Fruit fly (Drosophila melanogaster): ENCODE data around the gene Ada.

Ada gene

dm6 chr3R:9031797-9032418 lies 33.1 kb upstream of the Ada start (continued):
- peak; percentile 97 for TF ChIP-seq Rel (GFP tag; optimal IDR thresholded peaks at IDR 0.05)
- TF ChIP-seq Rel (tag; optimal IDR thresholded peaks at IDR 0.05), result peak; percentile 74
- no peak for TF ChIP-seq CrebA (GFP tag; optimal IDR thresholded peaks at IDR 0.05; ENCODE audit: borderline replicate concordance)
- no peak for TF ChIP-seq jim (GFP tag; optimal IDR thresholded peaks at IDR 0.05)
- peak; percentile 49 for TF ChIP-seq Hr83 (GFP tag; optimal IDR thresholded peaks at IDR 0.05; ENCODE audit: poor library complexity, severe bottlenecking)
- TF ChIP-seq usp (GFP tag; optimal IDR thresholded peaks at IDR 0.05), result no peak
- no peak for TF ChIP-seq dl (GFP tag; optimal IDR thresholded peaks at IDR 0.05; ENCODE audit: insufficient read depth in 1 of 2, partially characterized antibody in 2 of 2)
- TF ChIP-seq woc (GFP tag; optimal IDR thresholded peaks at IDR 0.05), result peak; percentile 94
- TF ChIP-seq Sp1 (GFP tag; optimal IDR thresholded peaks at IDR 0.05), result peak; percentile 93
- peak; percentile 98 for TF ChIP-seq OdsH (GFP tag; optimal IDR thresholded peaks at IDR 0.05)
- TF ChIP-seq lola (GFP tag; optimal IDR thresholded peaks at IDR 0.05), result no peak
- peak; percentile 83 for TF ChIP-seq dsf (GFP tag; optimal IDR thresholded peaks at IDR 0.05; ENCODE audit: borderline replicate concordance)

- peak; percentile 93 for TF ChIP-seq woc (GFP tag; optimal IDR thresholded peaks at IDR 0.05)
- peak; percentile 35 for TF ChIP-seq Hnf4 (GFP tag; optimal IDR thresholded peaks at IDR 0.05)
- TF ChIP-seq Dif (GFP tag; optimal IDR thresholded peaks at IDR 0.05; ENCODE audit: partially characterized antibody), result peak; percentile 84
- peak in 1 of 2 experiments; percentile 84 for TF ChIP-seq foxo (GFP tag; optimal IDR thresholded peaks at IDR 0.05)
- TF ChIP-seq OdsH (GFP tag; optimal IDR thresholded peaks at IDR 0.05), result peak; percentile 82
- TF ChIP-seq br (GFP tag; optimal IDR thresholded peaks at IDR 0.05), result peak; percentile 75
- peak; percentile 79 for TF ChIP-seq sv (GFP tag; optimal IDR thresholded peaks at IDR 0.05)
- TF ChIP-seq Hr78 (GFP tag; optimal IDR thresholded peaks at IDR 0.05), result no peak
- peak; percentile 83 for TF ChIP-seq h (GFP tag; optimal IDR thresholded peaks at IDR 0.05)
- peak; percentile 74 for TF ChIP-seq ey (GFP tag; optimal IDR thresholded peaks at IDR 0.05)
- TF ChIP-seq Hr83 (GFP tag; optimal IDR thresholded peaks at IDR 0.05; ENCODE audit: poor library complexity, severe bottlenecking), result peak; percentile 8
- TF ChIP-seq dsf (GFP tag; optimal IDR thresholded peaks at IDR 0.05; ENCODE audit: borderline replicate concordance), result peak; percentile 10
- TF ChIP-seq Rel (GFP tag; optimal IDR thresholded peaks at IDR 0.05), result peak; percentile 41
- peak; percentile 55 for TF ChIP-seq Rel (tag; optimal IDR thresholded peaks at IDR 0.05)
- no peak for TF ChIP-seq GATAd (GFP tag; optimal IDR thresholded peaks at IDR 0.05)
- no peak for TF ChIP-seq N (GFP tag; optimal IDR thresholded peaks at IDR 0.05)
- peak; percentile 94 for TF ChIP-seq Myc (optimal IDR thresholded peaks at IDR 0.05)
- TF ChIP-seq fru (GFP tag; optimal IDR thresholded peaks at IDR 0.05), result peak; percentile 86
- TF ChIP-seq Abd-B (GFP tag; optimal IDR thresholded peaks at IDR 0.05), result no peak
- TF ChIP-seq psq (GFP tag; optimal IDR thresholded peaks at IDR 0.05), result peak; percentile 90
- TF ChIP-seq Sp1 (GFP tag; optimal IDR thresholded peaks at IDR 0.05), result peak; percentile 92
- TF ChIP-seq CrebA (GFP tag; optimal IDR thresholded peaks at IDR 0.05; ENCODE audit: borderline replicate concordance), result no peak
- TF ChIP-seq sage (GFP tag; optimal IDR thresholded peaks at IDR 0.05), result peak; percentile 29
- TF ChIP-seq jim (GFP tag; optimal IDR thresholded peaks at IDR 0.05), result no peak
- peak; percentile 71 for TF ChIP-seq CG9705 (GFP tag; optimal IDR thresholded peaks at IDR 0.05)
- peak; percentile 54 for TF ChIP-seq Vsx2 (GFP tag; optimal IDR thresholded peaks at IDR 0.05; ENCODE audit: partially characterized antibody)
- peak; percentile 70 for TF ChIP-seq dmrt93B (GFP tag; optimal IDR thresholded peaks at IDR 0.05)
- peak; percentile 73 for TF ChIP-seq brk (GFP tag; optimal IDR thresholded peaks at IDR 0.05)
- TF ChIP-seq lola (GFP tag; optimal IDR thresholded peaks at IDR 0.05), result no peak
- no peak for TF ChIP-seq CG32264 (GFP tag; optimal IDR thresholded peaks at IDR 0.05)
- TF ChIP-seq rgr (GFP tag; optimal IDR thresholded peaks at IDR 0.05), result peak; percentile 77
- peak; percentile 47 for TF ChIP-seq tai (GFP tag; optimal IDR thresholded peaks at IDR 0.05)
- TF ChIP-seq Jra (GFP tag; optimal IDR thresholded peaks at IDR 0.05), result peak; percentile 75
- TF ChIP-seq HLH106 (tag; optimal IDR thresholded peaks at IDR 0.05), result peak; percentile 89
- no peak for TF ChIP-seq usp (GFP tag; optimal IDR thresholded peaks at IDR 0.05)
- TF ChIP-seq dl (GFP tag; optimal IDR thresholded peaks at IDR 0.05; ENCODE audit: insufficient read depth in 1 of 2, partially characterized antibody in 2 of 2), result peak; percentile 60 to 72
These were observed 31.2 kb upstream of the Ada start for dm6 chr3R:9033619-9034401.

All from whole organism, wandering third instar larva.